Fruit fly (Drosophila melanogaster) whole organism, embryonic: ENCODE measurements around the gene Nepl21.

Source experiments
- Adf1 ChIP-seq: fragments of 200-800 bp; sonication (Bioruptor generic); IDR thresholded peaks from 2 replicates; pipeline ENCODE4 v1.3.6; 2022; ENCODE audit warnings: missing biosample characterization, missing genetic modification characterization
- B-H2 ChIP-seq: fragments of 200-800 bp; sonication (Bioruptor generic); optimal IDR thresholded peaks from 2 replicates; lab custom pipeline; 2018; ENCODE audit warnings: missing biosample characterization, mild to moderate bottlenecking, missing genetic modification characterization
- BEAF-32 ChIP-seq: fragments of 200-800 bp; sonication (Bioruptor generic); optimal IDR thresholded peaks from 3 replicates; lab custom pipeline; 2017; ENCODE audit warnings: missing biosample characterization, missing genetic modification characterization, mild to moderate bottlenecking, moderate library complexity, missing genetic modification reagents
- Bdp1 ChIP-seq: fragments of 200-800 bp; sonication (Bioruptor generic); optimal IDR thresholded peaks from 3 replicates; lab custom pipeline; 2016; ENCODE audit warnings: missing biosample characterization, missing genetic modification characterization
- CG10267 ChIP-seq: fragments of 200-800 bp; sonication (Bioruptor generic); optimal IDR thresholded peaks from 2 replicates; lab custom pipeline; 2018; ENCODE audit warnings: missing biosample characterization, mild to moderate bottlenecking, missing genetic modification characterization, moderate library complexity
- CG10565 ChIP-seq: fragments of 200-800 bp; sonication (Bioruptor generic); optimal IDR thresholded peaks from 3 replicates; lab custom pipeline; 2016; ENCODE audit warnings: missing biosample characterization, mild to moderate bottlenecking, missing genetic modification characterization
- CG12942 ChIP-seq: fragments of 200-800 bp; sonication (Bioruptor generic); optimal IDR thresholded peaks from 3 replicates; lab custom pipeline; 2016; ENCODE audit warnings: missing biosample characterization, missing genetic modification characterization
- CG13287 ChIP-seq: fragments of 200-800 bp; sonication (Bioruptor generic); IDR thresholded peaks from 2 replicates; pipeline ENCODE4 v1.3.6; 2022; ENCODE audit warnings: missing biosample characterization, missing genetic modification characterization; ENCODE audit not compliant: partially characterized antibody
- CG14965 ChIP-seq: fragments of 200-800 bp; sonication (Bioruptor generic); optimal IDR thresholded peaks from 2 replicates; lab custom pipeline; 2016; ENCODE audit warnings: missing biosample characterization, missing genetic modification characterization, borderline replicate concordance
- CG16813 ChIP-seq: fragments of 200-800 bp; sonication (Bioruptor generic); IDR thresholded peaks from 3 replicates; pipeline ENCODE4 v1.3.6; 2022; ENCODE audit warnings: missing biosample characterization, missing genetic modification characterization; ENCODE audit not compliant: partially characterized antibody
- CG17328 ChIP-seq: fragments of 200-800 bp; sonication (Bioruptor generic); IDR thresholded peaks from 2 replicates; pipeline ENCODE4 v1.3.6; 2022; ENCODE audit warnings: missing biosample characterization, missing genetic modification characterization
- CG17568 ChIP-seq: fragments of 200-800 bp; sonication (Bioruptor generic); optimal IDR thresholded peaks from 2 replicates; lab custom pipeline; 2018; ENCODE audit warnings: missing biosample characterization, mild to moderate bottlenecking, missing genetic modification characterization, moderate library complexity
- CG17802 ChIP-seq: fragments of 200-800 bp; sonication (Bioruptor generic); optimal IDR thresholded peaks from 2 replicates; lab custom pipeline; 2018; ENCODE audit warnings: missing biosample characterization, mild to moderate bottlenecking, missing genetic modification characterization, moderate library complexity
- CG18599 ChIP-seq: fragments of 200-800 bp; sonication (Bioruptor generic); optimal IDR thresholded peaks from 3 replicates; lab custom pipeline; 2017; ENCODE audit warnings: missing biosample characterization, missing genetic modification characterization, mild to moderate bottlenecking, moderate library complexity, missing genetic modification reagents
- CG2678 ChIP-seq: fragments of 200-800 bp; sonication (Bioruptor generic); optimal IDR thresholded peaks from 3 replicates; lab custom pipeline; 2019; ENCODE audit warnings: missing biosample characterization, mild to moderate bottlenecking, missing genetic modification characterization, moderate library complexity
- CG30403 ChIP-seq: fragments of 200-800 bp; sonication (Bioruptor generic); optimal IDR thresholded peaks from 3 replicates; lab custom pipeline; 2016; ENCODE audit warnings: missing biosample characterization, missing genetic modification characterization
- CG32767 ChIP-seq: fragments of 200-800 bp; sonication (Bioruptor generic); IDR thresholded peaks from 2 replicates; pipeline ENCODE4 v1.3.6; 2022; ENCODE audit warnings: missing biosample characterization, missing genetic modification characterization
- CG3838 ChIP-seq: fragments of 200-800 bp; sonication (Bioruptor generic); optimal IDR thresholded peaks from 3 replicates; lab custom pipeline; 2016; ENCODE audit warnings: missing biosample characterization, missing genetic modification characterization
- CG4404 ChIP-seq: fragments of 200-800 bp; sonication (Bioruptor generic); IDR thresholded peaks from 2 replicates; pipeline ENCODE4 v1.3.6; 2022; ENCODE audit warnings: missing biosample characterization, missing genetic modification characterization
- CG4820 ChIP-seq: fragments of 200-800 bp; sonication (Bioruptor generic); optimal IDR thresholded peaks from 3 replicates; lab custom pipeline; 2016; ENCODE audit warnings: missing biosample characterization, missing genetic modification characterization
- CG6254 ChIP-seq: fragments of 200-800 bp; sonication (Bioruptor generic); optimal IDR thresholded peaks from 3 replicates; lab custom pipeline; 2017; ENCODE audit warnings: mild to moderate bottlenecking, missing biosample characterization, missing genetic modification reagents, missing genetic modification characterization
- CG7839 ChIP-seq: fragments of 200-800 bp; sonication (Bioruptor generic); optimal IDR thresholded peaks from 3 replicates; lab custom pipeline; 2018; ENCODE audit warnings: missing biosample characterization, mild to moderate bottlenecking, missing genetic modification characterization, moderate library complexity
- CG8359 ChIP-seq: fragments of 200-800 bp; sonication (Bioruptor generic); optimal IDR thresholded peaks from 2 replicates; lab custom pipeline; 2017; ENCODE audit warnings: missing biosample characterization, mild to moderate bottlenecking, missing genetic modification characterization, borderline replicate concordance
- CG8944 ChIP-seq: fragments of 200-800 bp; sonication (Bioruptor generic); optimal IDR thresholded peaks from 3 replicates; lab custom pipeline; 2016; ENCODE audit warnings: missing biosample characterization, missing genetic modification characterization
- Dip2 ChIP-seq: fragments of 200-800 bp; sonication (Bioruptor generic); IDR thresholded peaks from 2 replicates; pipeline ENCODE4 v1.3.6; 2022; ENCODE audit warnings: missing biosample characterization, missing genetic modification characterization
- Dip3 ChIP-seq: fragments of 200-800 bp; sonication (Bioruptor generic); optimal IDR thresholded peaks from 3 replicates; lab custom pipeline; 2016; ENCODE audit warnings: missing biosample characterization, missing genetic modification characterization
- E2f1 ChIP-seq: fragments of 200-800 bp; sonication (Bioruptor generic); IDR thresholded peaks from 2 replicates; pipeline ENCODE4 v1.3.6; 2022; ENCODE audit warnings: missing biosample characterization, missing genetic modification characterization
- Mrtf ChIP-seq: fragments of 200-800 bp; sonication (Bioruptor generic); IDR thresholded peaks from 3 replicates; pipeline ENCODE4 v1.3.6; 2022; ENCODE audit warnings: missing biosample characterization, missing genetic modification characterization
- Spps ChIP-seq: fragments of 200-800 bp; sonication (Bioruptor generic); optimal IDR thresholded peaks from 2 replicates; lab custom pipeline; 2018; ENCODE audit warnings: missing biosample characterization, mild to moderate bottlenecking, missing genetic modification characterization
- Sry-δ ChIP-seq: fragments of 200-800 bp; sonication (Bioruptor generic); optimal IDR thresholded peaks from 2 replicates; lab custom pipeline; 2016; ENCODE audit warnings: missing biosample characterization, missing genetic modification characterization
- al ChIP-seq: fragments of 200-800 bp; sonication (Bioruptor generic); IDR thresholded peaks from 2 replicates; pipeline ENCODE4 v1.3.6; 2022; ENCODE audit warnings: missing biosample characterization, missing genetic modification characterization
- cas ChIP-seq: fragments of 200-800 bp; sonication (Bioruptor generic); IDR thresholded peaks from 2 replicates; pipeline ENCODE4 v1.3.6; 2022; ENCODE audit warnings: missing biosample characterization, missing genetic modification characterization
- crc ChIP-seq: fragments of 200-800 bp; sonication (Bioruptor generic); optimal IDR thresholded peaks from 2 replicates; lab custom pipeline; 2016; ENCODE audit warnings: missing biosample characterization, missing genetic modification characterization
- croc ChIP-seq: fragments of 200-800 bp; sonication (Bioruptor generic); conservative IDR thresholded peaks from 3 replicates; pipeline ENCODE4 v1.3.6; 2022; ENCODE audit warnings: missing biosample characterization, missing genetic modification characterization
- crol ChIP-seq: fragments of 200-800 bp; sonication (Bioruptor generic); IDR thresholded peaks from 2 replicates; pipeline ENCODE4 v1.3.6; 2022; ENCODE audit warnings: missing biosample characterization, missing genetic modification characterization
- dmrt99B ChIP-seq: fragments of 200-800 bp; sonication (Bioruptor generic); optimal IDR thresholded peaks from 2 replicates; lab custom pipeline; 2018; ENCODE audit warnings: missing biosample characterization, mild to moderate bottlenecking, missing genetic modification characterization, moderate library complexity
- dpn ChIP-seq, 2 experiments: fragments of 200-800 bp; sonication (Bioruptor generic); optimal IDR thresholded peaks; 3 replicates each; lab custom pipeline; 2016; ENCODE audit warnings: missing biosample characterization in 2 of 2, missing genetic modification characterization in 2 of 2
- eyg ChIP-seq: fragments of 200-800 bp; sonication (Bioruptor generic); optimal IDR thresholded peaks from 3 replicates; lab custom pipeline; 2016; ENCODE audit warnings: missing biosample characterization, missing genetic modification characterization
- ftz-f1 ChIP-seq: fragments of 200-800 bp; sonication (Bioruptor generic); optimal IDR thresholded peaks from 2 replicates; lab custom pipeline; 2016; ENCODE audit warnings: missing biosample characterization, missing genetic modification characterization
- gce ChIP-seq: fragments of 200-800 bp; sonication (Bioruptor generic); IDR thresholded peaks from 3 replicates; pipeline ENCODE4 v1.3.6; 2022; ENCODE audit warnings: missing biosample characterization, missing genetic modification characterization
- hth ChIP-seq: fragments of >200 bp; optimal IDR thresholded peaks from 2 replicates; lab custom pipeline; 2017; ENCODE audit warnings: inconsistent platforms
- odd ChIP-seq: fragments of 200-800 bp; sonication (Bioruptor generic); optimal IDR thresholded peaks from 2 replicates; lab custom pipeline; 2017; ENCODE audit warnings: missing biosample characterization, mild to moderate bottlenecking, missing genetic modification characterization
- org-1 ChIP-seq: fragments of 200-800 bp; sonication (Bioruptor generic); optimal IDR thresholded peaks from 2 replicates; lab custom pipeline; 2017; ENCODE audit warnings: missing biosample characterization, missing genetic modification characterization
- pzg ChIP-seq: fragments of 200-800 bp; sonication (Bioruptor generic); optimal IDR thresholded peaks from 3 replicates; lab custom pipeline; 2018; ENCODE audit warnings: missing biosample characterization, mild to moderate bottlenecking, missing genetic modification characterization, moderate library complexity
- sens-2 ChIP-seq: fragments of 200-800 bp; sonication (Bioruptor generic); IDR thresholded peaks from 2 replicates; pipeline ENCODE4 v1.3.6; 2022; ENCODE audit warnings: missing biosample characterization, missing genetic modification characterization
- sim ChIP-seq: fragments of 200-800 bp; sonication (Bioruptor generic); IDR thresholded peaks from 2 replicates; pipeline ENCODE4 v1.3.6; 2022; ENCODE audit warnings: missing biosample characterization, missing genetic modification characterization
- stc ChIP-seq: fragments of 200-800 bp; sonication (Bioruptor generic); IDR thresholded peaks from 2 replicates; pipeline ENCODE4 v1.3.6; 2022; ENCODE audit warnings: missing biosample characterization, missing genetic modification characterization
- sug ChIP-seq: fragments of 200-800 bp; optimal IDR thresholded peaks from 2 replicates; lab custom pipeline; 2019; ENCODE audit warnings: missing biosample characterization, mild to moderate bottlenecking, missing genetic modification characterization, moderate library complexity
- unpg ChIP-seq: fragments of 200-800 bp; sonication (Bioruptor generic); optimal IDR thresholded peaks from 3 replicates; lab custom pipeline; 2018; ENCODE audit warnings: missing biosample characterization, mild to moderate bottlenecking, missing genetic modification characterization, moderate library complexity

Nepl21 gene

dm6 chr3R:28887559-28888432 is 4.3 kb downstream of the Nepl21 start, which contains the start of the genes CG33203 and Doa (continued):
- TF ChIP-seq CG2678 (no peak), CG8359 (no peak), CG4820 (GFP tag; lab: Kevin White, UChicago) (peak; percentile 12), BEAF-32 (GFP tag; lab: Kevin White, UChicago) (peak; percentile 95), CG7839 (tag; lab: Kevin White, UChicago) (peak; percentile 6), CG10267 (tag; lab: Kevin White, UChicago) (peak; percentile 99), cas (GFP tag; lab: Robert Waterston, UW) (peak; percentile 48; the same call in 1 of the 2 replicates), CG30403 (peak; percentile 57), Sry-δ (peak; percentile 98), B-H2 (GFP tag; lab: Kevin White, UChicago) (peak; percentile 43), CG8944 (peak; percentile 12), stc (GFP tag; lab: Robert Waterston, UW) (0 out of 2 replicates have a peak, but pooled peaks have one; percentile 24), CG6254 (GFP tag; lab: Kevin White, UChicago) (no peak), CG4404 (GFP tag; lab: Robert Waterston, UW) (no peak; the same call in 1 of the 2 replicates), pzg (GFP tag; lab: Kevin White, UChicago) (peak; percentile 95), dmrt99B (tag; lab: Kevin White, UChicago) (no peak), CG10565 (no peak), sens-2 (GFP tag; lab: Robert Waterston, UW) (no peak), CG18599 (GFP tag; lab: Kevin White, UChicago) (peak; percentile 17), Spps (no peak), eyg (GFP tag; lab: Kevin White, UChicago) (peak; percentile 16), CG12942 (peak; percentile 2), dpn (GFP tag; optimal IDR thresholded peaks at IDR 0.05; lab: Kevin White, UChicago) (peak; percentile 71 to 78), Adf1 (GFP tag; lab: Robert Waterston, UW) (no peak), odd (GFP tag; lab: Kevin White, UChicago) (no peak), Dip3 (GFP tag; lab: Kevin White, UChicago) (peak; percentile 17), E2f1 (GFP tag; lab: Robert Waterston, UW) (no peak), CG17802 (tag; lab: Kevin White, UChicago) (no peak), crc (peak; percentile 32), Mrtf (GFP tag; lab: Robert Waterston, UW) (no peak), CG32767 (no peak), CG17328 (no peak), CG13287 (GFP tag; lab: Robert Waterston, UW) (peak; percentile 90), org-1 (GFP tag; lab: Kevin White, UChicago) (no peak), gce (no peak), Bdp1 (GFP tag; lab: Kevin White, UChicago) (no peak), CG14965 (GFP tag; lab: Kevin White, UChicago) (no peak), croc (no peak), ftz-f1 (GFP tag; lab: Kevin White, UChicago) (no peak), CG3838 (peak; percentile 8), al (GFP tag; lab: Robert Waterston, UW) (0 out of 2 replicates have a peak, but pooled peaks have one; percentile 22), hth (lab: Kevin White, UChicago) (no peak), CG17568 (GFP tag; lab: Kevin White, UChicago) (no peak), sim (no peak), crol (GFP tag; lab: Robert Waterston, UW) (no peak), unpg (GFP tag; lab: Kevin White, UChicago) (no peak), sug (peak; percentile 32), CG16813 (GFP tag; lab: Robert Waterston, UW) (peak; percentile 86), Dip2 (GFP tag; lab: Robert Waterston, UW) (no peak)
